Fruit fly (Drosophila melanogaster) whole organism, embryonic: ENCODE data around the gene elB.

ENCODE experiments used
- Ada2b ChIP-seq: fragments of 200-800 bp; sonication (Bioruptor generic); IDR thresholded peaks from 2 replicates; pipeline ENCODE4 v1.3.6; 2022; ENCODE audit warnings: missing biosample characterization, missing genetic modification characterization
- Antp ChIP-seq: fragments of 200-800 bp; sonication (Bioruptor generic); optimal IDR thresholded peaks from 3 replicates; lab custom pipeline; 2016; ENCODE audit warnings: missing biosample characterization, missing genetic modification characterization
- Bgb ChIP-seq: fragments of 200-800 bp; sonication (Bioruptor generic); IDR thresholded peaks from 2 replicates; pipeline ENCODE4 v1.3.6; 2022; ENCODE audit warnings: missing biosample characterization, missing genetic modification characterization; ENCODE audit not compliant: partially characterized antibody
- Blimp-1 ChIP-seq: fragments of 200-800 bp; sonication (Bioruptor generic); optimal IDR thresholded peaks from 3 replicates; lab custom pipeline; 2018; ENCODE audit warnings: missing biosample characterization, missing genetic modification characterization, mild to moderate bottlenecking, moderate library complexity, missing genetic modification reagents
- C15 ChIP-seq: fragments of 200-800 bp; sonication (Bioruptor generic); IDR thresholded peaks from 3 replicates; pipeline ENCODE4 v1.3.6; 2022; ENCODE audit warnings: missing biosample characterization, missing genetic modification characterization
- CG14050 ChIP-seq: fragments of 200-800 bp; sonication (Bioruptor generic); IDR thresholded peaks from 3 replicates; pipeline ENCODE4 v1.3.6; 2022; ENCODE audit warnings: missing biosample characterization, missing genetic modification characterization
- CG2678 ChIP-seq: fragments of 200-800 bp; sonication (Bioruptor generic); optimal IDR thresholded peaks from 3 replicates; lab custom pipeline; 2019; ENCODE audit warnings: missing biosample characterization, mild to moderate bottlenecking, missing genetic modification characterization, moderate library complexity
- CG2712 ChIP-seq: fragments of 200-800 bp; optimal IDR thresholded peaks from 3 replicates; lab custom pipeline; 2019; ENCODE audit warnings: missing biosample characterization, mild to moderate bottlenecking, missing genetic modification characterization, moderate library complexity
- CG3163 ChIP-seq: fragments of 200-800 bp; sonication (Bioruptor generic); optimal IDR thresholded peaks from 3 replicates; lab custom pipeline; 2016; ENCODE audit warnings: missing biosample characterization, missing genetic modification characterization
- CG3407 ChIP-seq: fragments of 200-800 bp; sonication (Bioruptor generic); optimal IDR thresholded peaks from 2 replicates; lab custom pipeline; 2018; ENCODE audit warnings: missing biosample characterization, mild to moderate bottlenecking, missing genetic modification characterization
- CG5953 ChIP-seq: fragments of 200-800 bp; sonication (Bioruptor generic); IDR thresholded peaks from 2 replicates; pipeline ENCODE4 v1.3.6; 2022; ENCODE audit warnings: missing biosample characterization, missing genetic modification characterization
- CG7786 ChIP-seq: fragments of 200-800 bp; sonication (Bioruptor generic); optimal IDR thresholded peaks from 2 replicates; lab custom pipeline; 2016; ENCODE audit warnings: missing biosample characterization, missing genetic modification characterization
- CG7839 ChIP-seq: fragments of 200-800 bp; sonication (Bioruptor generic); optimal IDR thresholded peaks from 3 replicates; lab custom pipeline; 2018; ENCODE audit warnings: missing biosample characterization, mild to moderate bottlenecking, missing genetic modification characterization, moderate library complexity
- CG9817 ChIP-seq: fragments of 200-800 bp; sonication (Bioruptor generic); optimal IDR thresholded peaks from 2 replicates; lab custom pipeline; 2018; ENCODE audit warnings: missing biosample characterization, mild to moderate bottlenecking, missing genetic modification characterization, moderate library complexity
- CoRest ChIP-seq: fragments of 200-800 bp; sonication (Bioruptor generic); optimal IDR thresholded peaks from 3 replicates; lab custom pipeline; 2018; ENCODE audit warnings: missing biosample characterization, mild to moderate bottlenecking, missing genetic modification characterization, moderate library complexity
- Dbx ChIP-seq: fragments of 200-800 bp; sonication (Bioruptor generic); IDR thresholded peaks from 3 replicates; pipeline ENCODE4 v1.3.6; 2022; ENCODE audit warnings: missing biosample characterization, missing genetic modification characterization
- Drgx ChIP-seq: fragments of 200-800 bp; sonication (Bioruptor generic); IDR thresholded peaks from 2 replicates; pipeline ENCODE4 v1.3.6; 2022; ENCODE audit warnings: missing biosample characterization, missing genetic modification characterization
- E2f1 ChIP-seq: fragments of 200-800 bp; sonication (Bioruptor generic); IDR thresholded peaks from 2 replicates; pipeline ENCODE4 v1.3.6; 2022; ENCODE audit warnings: missing biosample characterization, missing genetic modification characterization
- Hey ChIP-seq: fragments of 200-800 bp; sonication (Bioruptor generic); optimal IDR thresholded peaks from 3 replicates; lab custom pipeline; 2018; ENCODE audit warnings: missing biosample characterization, mild to moderate bottlenecking, missing genetic modification characterization
- Med ChIP-seq: fragments of 200-800 bp; sonication (Bioruptor generic); peaks from one replicate; lab custom pipeline; 2016; ENCODE audit warnings: missing biosample characterization, missing genetic modification characterization, mild to moderate bottlenecking, inconsistent platforms, moderate library complexity
- NFAT ChIP-seq: fragments of 200-800 bp; sonication (Bioruptor generic); IDR thresholded peaks from 2 replicates; pipeline ENCODE4 v1.3.6; 2022; ENCODE audit warnings: missing biosample characterization, missing genetic modification characterization
- Ptx1 ChIP-seq: fragments of 200-800 bp; sonication (Bioruptor generic); IDR thresholded peaks from 2 replicates; pipeline ENCODE4 v1.3.6; 2022; ENCODE audit warnings: missing biosample characterization, missing genetic modification characterization
- Tbp ChIP-seq: fragments of >200 bp; optimal IDR thresholded peaks from 2 replicates; lab custom pipeline; 2018; ENCODE audit warnings: missing biosample characterization, missing genetic modification characterization
- Xrp1 ChIP-seq: fragments of 200-800 bp; sonication (Bioruptor generic); IDR thresholded peaks from 2 replicates; pipeline ENCODE4 v1.3.6; 2022; ENCODE audit warnings: missing biosample characterization, missing genetic modification characterization
- ab ChIP-seq: fragments of 200-800 bp; sonication (Bioruptor generic); optimal IDR thresholded peaks from 2 replicates; lab custom pipeline; 2016; ENCODE audit warnings: missing biosample characterization, missing genetic modification characterization
- ci ChIP-seq: fragments of 200-800 bp; sonication (Bioruptor generic); IDR thresholded peaks from 3 replicates; pipeline ENCODE4 v1.3.6; 2022; ENCODE audit warnings: missing biosample characterization, missing genetic modification characterization
- dmrt99B ChIP-seq: fragments of 200-800 bp; sonication (Bioruptor generic); optimal IDR thresholded peaks from 2 replicates; lab custom pipeline; 2018; ENCODE audit warnings: missing biosample characterization, mild to moderate bottlenecking, missing genetic modification characterization, moderate library complexity
- fd3F ChIP-seq: fragments of 200-800 bp; sonication (Bioruptor generic); optimal IDR thresholded peaks from 2 replicates; lab custom pipeline; 2018; ENCODE audit warnings: missing biosample characterization, mild to moderate bottlenecking, missing genetic modification characterization, moderate library complexity
- h ChIP-seq: fragments of >200 bp; optimal IDR thresholded peaks from 2 replicates; lab custom pipeline; 2017
- hth ChIP-seq: fragments of >200 bp; optimal IDR thresholded peaks from 2 replicates; lab custom pipeline; 2017; ENCODE audit warnings: inconsistent platforms
- jumu ChIP-seq: fragments of 200-800 bp; sonication (Bioruptor generic); optimal IDR thresholded peaks from 3 replicates; lab custom pipeline; 2016; ENCODE audit warnings: missing biosample characterization, missing genetic modification characterization
- knrl ChIP-seq: fragments of 200-800 bp; sonication (Bioruptor generic); IDR thresholded peaks from 3 replicates; pipeline ENCODE4 v1.3.6; 2022; ENCODE audit warnings: missing biosample characterization, missing genetic modification characterization; ENCODE audit not compliant: partially characterized antibody
- phol ChIP-seq: fragments of 200-800 bp; sonication (Bioruptor generic); optimal IDR thresholded peaks from 3 replicates; lab custom pipeline; 2018; ENCODE audit warnings: missing biosample characterization, mild to moderate bottlenecking, missing genetic modification characterization, moderate library complexity
- row ChIP-seq: fragments of 200-800 bp; sonication (Bioruptor generic); IDR thresholded peaks from 3 replicates; pipeline ENCODE4 v1.3.6; 2022; ENCODE audit warnings: missing biosample characterization, missing genetic modification characterization
- sc ChIP-seq, 3 experiments: fragments of >200 bp in 2 of 3; fragments of 200-800 bp in 1 of 3; sonication (Bioruptor generic) in 1 of 3; optimal IDR thresholded peaks; 2 replicates in 2 of 3; 3 replicates in 1 of 3; lab custom pipeline; 2017; ENCODE audit warnings: mild to moderate bottlenecking in 1 of 3, missing biosample characterization in 1 of 3, missing genetic modification characterization in 1 of 3, missing genetic modification reagents in 1 of 3
- scrt ChIP-seq: fragments of 200-800 bp; sonication (Bioruptor generic); optimal IDR thresholded peaks from 2 replicates; lab custom pipeline; 2018; ENCODE audit warnings: missing biosample characterization, mild to moderate bottlenecking, missing genetic modification characterization, moderate library complexity
- seq ChIP-seq: fragments of 200-800 bp; sonication (Bioruptor generic); IDR thresholded peaks from 2 replicates; pipeline ENCODE4 v1.3.6; 2022; ENCODE audit warnings: missing biosample characterization, missing genetic modification characterization
- sug ChIP-seq: fragments of 200-800 bp; optimal IDR thresholded peaks from 2 replicates; lab custom pipeline; 2019; ENCODE audit warnings: missing biosample characterization, mild to moderate bottlenecking, missing genetic modification characterization, moderate library complexity
- wdn ChIP-seq: fragments of 200-800 bp; sonication (Bioruptor generic); IDR thresholded peaks from 2 replicates; pipeline ENCODE4 v1.3.6; 2022; ENCODE audit warnings: missing biosample characterization, missing genetic modification characterization
- zfh2 ChIP-seq: fragments of 200-800 bp; sonication (Bioruptor generic); optimal IDR thresholded peaks from 2 replicates; lab custom pipeline; 2016; ENCODE audit warnings: missing biosample characterization, missing genetic modification characterization

The elB gene

DNA sequence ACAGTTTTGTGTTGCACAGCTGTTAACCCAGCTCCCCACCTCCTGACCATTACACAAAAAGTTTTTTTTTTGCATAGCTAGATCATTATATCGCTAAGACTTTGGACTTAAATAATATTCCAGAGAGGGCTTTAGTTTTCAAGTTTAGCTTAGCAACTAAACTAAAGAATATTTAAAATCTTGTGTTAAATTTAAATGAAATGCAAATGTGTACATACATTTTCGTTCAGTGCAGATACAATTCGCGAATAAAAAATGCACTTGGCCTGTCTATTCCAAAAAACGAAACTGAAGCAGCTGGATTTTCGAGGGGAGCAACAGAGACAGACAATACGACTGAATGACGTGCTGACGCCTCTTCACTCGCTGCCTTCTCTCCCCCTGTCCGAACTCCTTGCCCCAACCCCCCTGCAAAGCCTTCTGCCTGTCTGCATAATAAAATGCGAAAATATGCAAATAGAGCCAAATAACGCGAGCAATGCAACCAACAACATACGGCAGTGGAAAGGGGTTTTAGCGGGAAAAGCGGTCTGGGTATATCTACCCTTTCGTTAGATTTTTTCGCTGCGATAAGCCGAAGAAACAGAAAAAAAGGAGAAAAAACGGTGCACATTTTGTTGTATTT lies 7.6 kb downstream of the elB start:
- TF ChIP-seq Drgx (peak; percentile 42; the same call in 1 of the 2 replicates), Med (peak; percentile 48), Ada2b (GFP tag; lab: Robert Waterston, UW) (no peak), CG5953 (GFP tag; lab: Robert Waterston, UW) (0 out of 2 replicates have a peak, but pooled peaks have one; percentile 9), Bgb (GFP tag; lab: Robert Waterston, UW) (no peak), hth (lab: Kevin White, UChicago) (no peak), sc (optimal IDR thresholded peaks at IDR 0.05; lab: Kevin White, UChicago) (no peak), sc (GFP tag; optimal IDR thresholded peaks at IDR 0.05; lab: Kevin White, UChicago) (no peak)

dm6 chr2L:14400676-14401075 lies 8.7 kb downstream of the elB start:
- TF ChIP-seq CG3407 (no peak), ab (no peak), Tbp (no peak), CG2678 (tag; lab: Kevin White, UChicago) (peak; percentile 20), dmrt99B (peak; percentile 1), Antp (GFP tag; lab: Kevin White, UChicago) (no peak), Blimp-1 (GFP tag; lab: Kevin White, UChicago) (peak; percentile 2), scrt (GFP tag; lab: Kevin White, UChicago) (no peak), CG7839 (tag; lab: Kevin White, UChicago) (peak; percentile 12), C15 (no peak), CG2712 (tag; lab: Kevin White, UChicago) (peak; percentile 9), jumu (GFP tag; lab: Kevin White, UChicago) (no peak), Ptx1 (GFP tag; lab: Robert Waterston, UW) (peak; percentile 13; the same call in 1 of the 2 replicates), phol (tag; lab: Kevin White, UChicago) (peak; percentile 0), Hey (tag; lab: Kevin White, UChicago) (no peak), wdn (no peak), Dbx (GFP tag; lab: Robert Waterston, UW) (0 out of 3 replicates have a peak, but pooled peaks have one; percentile 22), sug (tag; lab: Kevin White, UChicago) (no peak), h (no peak), row (GFP tag; lab: Robert Waterston, UW) (0 out of 3 replicates have a peak, but pooled peaks have one; percentile 5), CoRest (tag; lab: Kevin White, UChicago) (no peak), Xrp1 (GFP tag; lab: Robert Waterston, UW) (peak; percentile 6; the same call in 1 of the 2 replicates), CG14050 (no peak), seq (no peak), NFAT (GFP tag; lab: Robert Waterston, UW) (peak; percentile 3; the same call in 1 of the 2 replicates), fd3F (no peak), zfh2 (GFP tag; lab: Kevin White, UChicago) (no peak), knrl (GFP tag; lab: Robert Waterston, UW) (no peak), ci (GFP tag; lab: Robert Waterston, UW) (no peak), CG7786 (GFP tag; lab: Kevin White, UChicago) (no peak), CG9817 (tag; lab: Kevin White, UChicago) (no peak), CG3163 (no peak), E2f1 (no peak)
